Worm (Caenorhabditis elegans) whole organism, L1 larva: ENCODE data around the gene ZK792.4.

Experiments
- C34B4.2 ChIP-seq: sonication (generic microtip); optimal IDR thresholded peaks from 2 replicates; lab custom pipeline; 2017; ENCODE audit warnings: mild to moderate bottlenecking, missing genetic modification characterization, missing compliant biosample characterization
- F16B12.6 ChIP-seq: fragments of 150-350 bp; optimal IDR thresholded peaks from 2 replicates; lab custom pipeline; 2014; ENCODE audit warnings: missing biosample characterization, missing genetic modification characterization
- Y116A8C.19 ChIP-seq: sonication (generic microtip); optimal IDR thresholded peaks from 2 replicates; lab custom pipeline; 2016; ENCODE audit warnings: missing compliant biosample characterization, missing genetic modification characterization, borderline replicate concordance
- alr-1 ChIP-seq: fragments of 200-800 bp; sonication (Bioruptor generic); optimal IDR thresholded peaks from 2 replicates; lab custom pipeline; 2018; ENCODE audit warnings: borderline replicate concordance, mild to moderate bottlenecking, missing genetic modification characterization, missing compliant biosample characterization
- ama-1 ChIP-seq: fragments of 150-350 bp; optimal IDR thresholded peaks from 2 replicates; lab custom pipeline; 2014
- blmp-1 ChIP-seq: fragments of 150-350 bp; optimal IDR thresholded peaks from 2 replicates; lab custom pipeline; 2014; ENCODE audit warnings: missing biosample characterization, missing genetic modification characterization
- ceh-8 ChIP-seq: fragments of 200-800 bp; sonication (Bioruptor generic); optimal IDR thresholded peaks from 2 replicates; lab custom pipeline; 2018; ENCODE audit warnings: mild to moderate bottlenecking, missing genetic modification characterization, moderate library complexity, missing compliant biosample characterization
- ceh-82 ChIP-seq, 3 experiments: fragments of 150-350 bp in 1 of 3; sonication (generic microtip) in 2 of 3; optimal IDR thresholded peaks; 2 replicates each; lab custom pipeline; 2014 to 2017; ENCODE audit warnings: missing biosample characterization in 3 of 3, missing genetic modification characterization in 3 of 3
- ces-1 ChIP-seq: fragments of 150-350 bp; optimal IDR thresholded peaks from 2 replicates; lab custom pipeline; 2014; ENCODE audit warnings: missing biosample characterization, missing genetic modification reagents, missing genetic modification characterization
- dpl-1 ChIP-seq, 3 experiments: fragments of 150-350 bp in 2 of 3; sonication (generic microtip) in 1 of 3; optimal IDR thresholded peaks; 2 replicates each; lab custom pipeline; 2014 to 2017; ENCODE audit warnings: missing biosample characterization in 3 of 3, missing genetic modification characterization in 3 of 3, missing genetic modification reagents in 3 of 3
- efl-1 ChIP-seq, 4 experiments: fragments of 150-350 bp; optimal IDR thresholded peaks in 3 of 4; peaks in 1 of 4; 1 replicate in 1 of 4; 2 replicates in 3 of 4; lab custom pipeline; 2014; ENCODE audit warnings: missing biosample characterization in 2 of 4, missing genetic modification characterization in 2 of 4, missing genetic modification reagents in 2 of 4
- elt-2 ChIP-seq: sonication (generic microtip); optimal IDR thresholded peaks from 2 replicates; lab custom pipeline; 2016; ENCODE audit warnings: missing genetic modification characterization, mild to moderate bottlenecking, inconsistent platforms, missing compliant biosample characterization, missing genetic modification reagents
- elt-3 ChIP-seq, 6 experiments: fragments of 150-350 bp in 1 of 6; sonication (generic microtip); optimal IDR thresholded peaks; 2 replicates each; lab custom pipeline; 2017 to 2018; ENCODE audit warnings: missing biosample characterization in 6 of 6, missing genetic modification characterization in 6 of 6, inconsistent platforms in 1 of 6
- fkh-10 ChIP-seq: sonication (generic microtip); optimal IDR thresholded peaks from 2 replicates; lab custom pipeline; 2017; ENCODE audit warnings: missing biosample characterization, missing genetic modification reagents, missing genetic modification characterization
- fkh-4 ChIP-seq: sonication (generic microtip); optimal IDR thresholded peaks from 2 replicates; lab custom pipeline; 2016; ENCODE audit warnings: missing compliant biosample characterization, missing genetic modification characterization, borderline replicate concordance
- fkh-8 ChIP-seq: sonication (generic microtip); optimal IDR thresholded peaks from 2 replicates; lab custom pipeline; 2016; ENCODE audit warnings: mild to moderate bottlenecking, missing genetic modification characterization, missing compliant biosample characterization
- grh-1 ChIP-seq: fragments of 200-800 bp; sonication (Bioruptor generic); IDR thresholded peaks from 2 replicates; pipeline ENCODE4 v1.3.6; 2022; ENCODE audit warnings: missing genetic modification reagents, missing genetic modification characterization, missing compliant biosample characterization
- hpl-2 ChIP-seq: fragments of 150-350 bp; optimal IDR thresholded peaks from 2 replicates; lab custom pipeline; 2014; ENCODE audit warnings: missing biosample characterization, missing genetic modification reagents, missing genetic modification characterization
- irx-1 ChIP-seq: sonication (generic microtip); optimal IDR thresholded peaks from 2 replicates; lab custom pipeline; 2016; ENCODE audit warnings: missing genetic modification characterization, missing compliant biosample characterization
- isw-1 ChIP-seq: fragments of 200-800 bp; sonication (Bioruptor generic); IDR thresholded peaks from 2 replicates; pipeline ENCODE4 v1.3.6; 2022; ENCODE audit warnings: missing genetic modification characterization, missing compliant biosample characterization
- jun-1 ChIP-seq: fragments of 150-350 bp; optimal IDR thresholded peaks from 2 replicates; lab custom pipeline; 2014; ENCODE audit warnings: missing biosample characterization, missing genetic modification reagents, missing genetic modification characterization
- lin-13 ChIP-seq: fragments of 150-350 bp; optimal IDR thresholded peaks from 2 replicates; lab custom pipeline; 2014; ENCODE audit warnings: missing biosample characterization, missing genetic modification reagents, missing genetic modification characterization
- lin-35 ChIP-seq, 2 experiments: fragments of 150-350 bp; optimal IDR thresholded peaks; 2 replicates each; lab custom pipeline; 2014; ENCODE audit warnings: missing biosample characterization in 2 of 2, missing genetic modification characterization in 2 of 2, missing genetic modification reagents in 2 of 2
- mdl-1 ChIP-seq, 2 experiments: fragments of 150-350 bp; optimal IDR thresholded peaks; 2 replicates each; lab custom pipeline; 2014 to 2017; ENCODE audit warnings: missing biosample characterization in 2 of 2, missing genetic modification characterization in 2 of 2, inconsistent platforms in 1 of 2
- nhr-12 ChIP-seq: sonication (generic microtip); optimal IDR thresholded peaks from 2 replicates; lab custom pipeline; 2017; ENCODE audit warnings: missing biosample characterization, missing genetic modification characterization
- nhr-237 ChIP-seq: fragments of 150-350 bp; optimal IDR thresholded peaks from 2 replicates; lab custom pipeline; 2014; ENCODE audit warnings: missing biosample characterization, missing genetic modification characterization
- nhr-77 ChIP-seq: fragments of 150-350 bp; optimal IDR thresholded peaks from 2 replicates; lab custom pipeline; 2014; ENCODE audit warnings: missing biosample characterization, missing genetic modification characterization
- nhr-85 ChIP-seq: sonication (generic microtip); peaks from one replicate; lab custom pipeline; 2016; ENCODE audit warnings: missing genetic modification characterization, inconsistent platforms, missing compliant biosample characterization
- pax-3 ChIP-seq: fragments of 200-800 bp; sonication (Bioruptor generic); optimal IDR thresholded peaks from 2 replicates; lab custom pipeline; 2018; ENCODE audit warnings: mild to moderate bottlenecking, missing genetic modification characterization, moderate library complexity, missing compliant biosample characterization
- pqm-1 ChIP-seq: sonication (generic microtip); optimal IDR thresholded peaks from 3 replicates; lab custom pipeline; 2017; ENCODE audit warnings: missing biosample characterization, missing genetic modification characterization
- rnt-1 ChIP-seq: sonication (generic microtip); optimal IDR thresholded peaks from 2 replicates; lab custom pipeline; 2016; ENCODE audit warnings: mild to moderate bottlenecking, missing genetic modification characterization, moderate library complexity, missing compliant biosample characterization
- snu-23 ChIP-seq: sonication (generic microtip); optimal IDR thresholded peaks from 2 replicates; lab custom pipeline; 2016; ENCODE audit warnings: missing genetic modification characterization, missing compliant biosample characterization
- sptf-1 ChIP-seq: fragments of 150-350 bp; optimal IDR thresholded peaks from 2 replicates; lab custom pipeline; 2014; ENCODE audit warnings: missing biosample characterization, missing genetic modification characterization
- swsn-7 ChIP-seq: sonication (generic microtip); optimal IDR thresholded peaks from 2 replicates; lab custom pipeline; 2016; ENCODE audit warnings: missing genetic modification characterization, missing compliant biosample characterization
- tlp-1 ChIP-seq: fragments of 150-350 bp; optimal IDR thresholded peaks from 2 replicates; lab custom pipeline; 2014; ENCODE audit warnings: missing biosample characterization, missing genetic modification characterization
- vab-15 ChIP-seq: sonication (generic microtip); optimal IDR thresholded peaks from 2 replicates; lab custom pipeline; 2017; ENCODE audit warnings: missing genotype, mild to moderate bottlenecking, missing genetic modification characterization, missing compliant biosample characterization
- zag-1 ChIP-seq: fragments of 150-350 bp; optimal IDR thresholded peaks from 2 replicates; lab custom pipeline; 2014; ENCODE audit warnings: missing biosample characterization, missing genetic modification characterization
- zip-4 ChIP-seq: fragments of 200-800 bp; sonication (Bioruptor generic); optimal IDR thresholded peaks from 2 replicates; lab custom pipeline; 2018; ENCODE audit warnings: mild to moderate bottlenecking, missing genetic modification characterization, moderate library complexity, missing compliant biosample characterization
- ztf-4 ChIP-seq: fragments of 150-350 bp; optimal IDR thresholded peaks from 2 replicates; lab custom pipeline; 2014; ENCODE audit warnings: missing biosample characterization, missing genetic modification characterization

ZK792.4 gene

ce11 chrIV:11692071-11692673, 10.4 kb upstream of the ZK792.4 start (continued):
- TF ChIP-seq nhr-85 = peak; percentile 86
- no peak for TF ChIP-seq zip-4 (GFP tag; lab: Kevin White, UChicago)
- no peak for TF ChIP-seq ceh-8
- peak; percentile 42 for TF ChIP-seq jun-1

- no peak for TF ChIP-seq efl-1 (optimal IDR thresholded peaks at IDR 0.05; lab: Kevin White, UChicago)
- TF ChIP-seq efl-1 (GFP tag; optimal IDR thresholded peaks at IDR 0.05 in 1 of 2; lab: Kevin White, UChicago) = peak in 1 of 2 experiments; percentile 0
- no peak for TF ChIP-seq fkh-8
- no peak for TF ChIP-seq isw-1
- no peak for TF ChIP-seq elt-2
- peak; percentile 68 for TF ChIP-seq blmp-1 (tag; lab: Kevin White, UChicago)
- TF ChIP-seq rnt-1 (tag; lab: Kevin White, UChicago) = peak; percentile 38
- TF ChIP-seq sptf-1 (tag; lab: Kevin White, UChicago) = no peak
- TF ChIP-seq nhr-85 = peak; percentile 59
These were observed 9.7 kb upstream of the ZK792.4 start for ce11 chrIV:11691524-11691923.

- TF ChIP-seq hpl-2 (GFP tag; lab: Kevin White, UChicago) (no peak), ztf-4 (tag; lab: Kevin White, UChicago) (no peak), fkh-4 (tag; lab: Kevin White, UChicago) (no peak), elt-3 (tag; optimal IDR thresholded peaks at IDR 0.05; lab: Kevin White, UChicago) (no peak), mdl-1 (tag; optimal IDR thresholded peaks at IDR 0.05; lab: Kevin White, UChicago) (no peak), ama-1 (no peak), grh-1 (GFP tag; lab: Robert Waterston, UW) (no peak), alr-1 (tag; lab: Kevin White, UChicago) (no peak), vab-15 (no peak)
- TF ChIP-seq, all 84 proteins: peak for 0
These were observed 9.2 kb upstream of the ZK792.4 start, which contains the start of gene let-60 for ce11 chrIV:11690988-11691387. Gene let-60 (minus strand): TSS chrIV:11691088.

ce11 chrIV:11688018-11688417, 6.2 kb upstream of the ZK792.4 start, which contains the start of gene ZK792.5:
Gene ZK792.5 (minus strand): TSS chrIV:11688118.
- TF ChIP-seq fkh-10 = no peak
- TF ChIP-seq F16B12.6 (tag; lab: Kevin White, UChicago) = no peak
- TF ChIP-seq, all 84 proteins: peak for 0

ce11 chrIV:11676054-11676453, 5.8 kb downstream of the ZK792.4 start, which contains the start of gene inx-9:
Gene inx-9 (plus strand): TSS chrIV:11676354.
- TF ChIP-seq pqm-1 (tag; lab: Kevin White, UChicago) = no peak

- TF ChIP-seq ceh-82 (tag; optimal IDR thresholded peaks at IDR 0.05; lab: Kevin White, UChicago) (no peak), snu-23 (no peak), lin-35 (GFP tag; optimal IDR thresholded peaks at IDR 0.05; lab: Kevin White, UChicago) (no peak)
These were observed 8.3 kb downstream of the ZK792.4 start, which contains the start of gene inx-8 for ce11 chrIV:11673543-11673942. Gene inx-8 (plus strand): TSS chrIV:11673843.

- TF ChIP-seq nhr-237 (tag; lab: Kevin White, UChicago) (no peak), nhr-12 (tag; lab: Kevin White, UChicago) (no peak), lin-13 (GFP tag; lab: Kevin White, UChicago) (no peak), fkh-10 (no peak), C34B4.2 (tag; lab: Kevin White, UChicago) (no peak), fkh-4 (tag; lab: Kevin White, UChicago) (no peak), dpl-1 (GFP tag; optimal IDR thresholded peaks at IDR 0.05; lab: Kevin White, UChicago) (no peak), Y116A8C.19 (no peak), pax-3 (tag; lab: Kevin White, UChicago) (no peak), alr-1 (tag; lab: Kevin White, UChicago) (no peak), tlp-1 (tag; lab: Kevin White, UChicago) (no peak), swsn-7 (tag; lab: Kevin White, UChicago) (no peak), F16B12.6 (tag; lab: Kevin White, UChicago) (no peak), nhr-77 (tag; lab: Kevin White, UChicago) (no peak), irx-1 (tag; lab: Kevin White, UChicago) (no peak), zag-1 (tag; lab: Kevin White, UChicago) (no peak), ces-1 (GFP tag; lab: Kevin White, UChicago) (no peak), sptf-1 (tag; lab: Kevin White, UChicago) (no peak)
These were observed 13.8 kb downstream of the ZK792.4 start, which contains the start of gene atg-4.2 for ce11 chrIV:11668001-11668400. Gene atg-4.2 (plus strand): TSS chrIV:11668024.
